Fruit fly (Drosophila melanogaster) whole organism, embryonic: ENCODE data around the gene TrpRS.
A peak's percentile ranks its signal among the peaks of the same experiment; 100 is the strongest.

Experiments
- Bgb ChIP-seq: fragments of 200-800 bp; sonication (Bioruptor generic); IDR thresholded peaks from 2 replicates; pipeline ENCODE4 v1.3.6; 2022; ENCODE audit warnings: missing biosample characterization, missing genetic modification characterization; ENCODE audit not compliant: partially characterized antibody
- Blimp-1 ChIP-seq: fragments of 200-800 bp; sonication (Bioruptor generic); optimal IDR thresholded peaks from 3 replicates; lab custom pipeline; 2018; ENCODE audit warnings: missing biosample characterization, missing genetic modification characterization, mild to moderate bottlenecking, moderate library complexity, missing genetic modification reagents
- CG10267 ChIP-seq: fragments of 200-800 bp; sonication (Bioruptor generic); optimal IDR thresholded peaks from 2 replicates; lab custom pipeline; 2018; ENCODE audit warnings: missing biosample characterization, mild to moderate bottlenecking, missing genetic modification characterization, moderate library complexity
- CG10979 ChIP-seq: fragments of 200-800 bp; sonication (Bioruptor generic); optimal IDR thresholded peaks from 2 replicates; lab custom pipeline; 2018; ENCODE audit warnings: missing biosample characterization, mild to moderate bottlenecking, missing genetic modification characterization, moderate library complexity
- CG12769 ChIP-seq: fragments of 200-800 bp; sonication (Bioruptor generic); optimal IDR thresholded peaks from 2 replicates; lab custom pipeline; 2019; ENCODE audit warnings: missing biosample characterization, mild to moderate bottlenecking, missing genetic modification characterization, moderate library complexity
- CG15073 ChIP-seq: fragments of 200-800 bp; sonication (Bioruptor generic); optimal IDR thresholded peaks from 2 replicates; lab custom pipeline; 2016; ENCODE audit warnings: missing biosample characterization, missing genetic modification characterization
- CG1529 ChIP-seq: fragments of 200-800 bp; sonication (Bioruptor generic); optimal IDR thresholded peaks from 3 replicates; lab custom pipeline; 2018; ENCODE audit warnings: missing biosample characterization, missing genetic modification characterization
- CG1603 ChIP-seq: fragments of 200-800 bp; sonication (Bioruptor generic); optimal IDR thresholded peaks from 2 replicates; lab custom pipeline; 2019; ENCODE audit warnings: missing biosample characterization, mild to moderate bottlenecking, missing genetic modification characterization, moderate library complexity
- CG17328 ChIP-seq: fragments of 200-800 bp; sonication (Bioruptor generic); IDR thresholded peaks from 2 replicates; pipeline ENCODE4 v1.3.6; 2022; ENCODE audit warnings: missing biosample characterization, missing genetic modification characterization
- CG17359 ChIP-seq: fragments of 200-800 bp; sonication (Bioruptor generic); optimal IDR thresholded peaks from 3 replicates; lab custom pipeline; 2018; ENCODE audit warnings: missing biosample characterization, mild to moderate bottlenecking, missing genetic modification characterization, moderate library complexity
- CG17829 ChIP-seq: fragments of 200-800 bp; optimal IDR thresholded peaks from 2 replicates; lab custom pipeline; 2019; ENCODE audit warnings: missing biosample characterization, mild to moderate bottlenecking, missing genetic modification characterization, moderate library complexity
- CG2875 ChIP-seq: fragments of 200-800 bp; sonication (Bioruptor generic); optimal IDR thresholded peaks from 2 replicates; lab custom pipeline; 2017; ENCODE audit warnings: missing biosample characterization, mild to moderate bottlenecking, missing genetic modification characterization, missing genetic modification reagents
- CG30431 ChIP-seq: fragments of 200-800 bp; sonication (Bioruptor generic); optimal IDR thresholded peaks from 2 replicates; lab custom pipeline; 2017; ENCODE audit warnings: missing biosample characterization, missing genetic modification characterization
- CG31224 ChIP-seq: fragments of 200-800 bp; sonication (Bioruptor generic); IDR thresholded peaks from 2 replicates; pipeline ENCODE4 v1.3.6; 2022; ENCODE audit warnings: missing biosample characterization, missing genetic modification characterization
- CG32532 ChIP-seq: fragments of 200-800 bp; sonication (Bioruptor generic); IDR thresholded peaks from 2 replicates; pipeline ENCODE4 v1.3.6; 2022; ENCODE audit warnings: missing biosample characterization, missing genetic modification characterization
- CG32767 ChIP-seq: fragments of 200-800 bp; sonication (Bioruptor generic); IDR thresholded peaks from 2 replicates; pipeline ENCODE4 v1.3.6; 2022; ENCODE audit warnings: missing biosample characterization, missing genetic modification characterization
- CG3847 ChIP-seq: fragments of 200-800 bp; sonication (Bioruptor generic); IDR thresholded peaks from 2 replicates; pipeline ENCODE4 v1.3.6; 2022; ENCODE audit warnings: missing biosample characterization, missing genetic modification characterization
- CG4360 ChIP-seq: fragments of 200-800 bp; sonication (Bioruptor generic); IDR thresholded peaks from 2 replicates; pipeline ENCODE4 v1.3.6; 2022; ENCODE audit warnings: missing biosample characterization, missing genetic modification characterization
- CG4820 ChIP-seq: fragments of 200-800 bp; sonication (Bioruptor generic); optimal IDR thresholded peaks from 3 replicates; lab custom pipeline; 2016; ENCODE audit warnings: missing biosample characterization, missing genetic modification characterization
- CG8924 ChIP-seq: fragments of 200-800 bp; optimal IDR thresholded peaks from 3 replicates; lab custom pipeline; 2019; ENCODE audit warnings: missing biosample characterization, mild to moderate bottlenecking, missing genetic modification characterization, moderate library complexity
- CG9215 ChIP-seq: fragments of 200-800 bp; sonication (Bioruptor generic); IDR thresholded peaks from 2 replicates; pipeline ENCODE4 v1.3.6; 2022; ENCODE audit warnings: missing biosample characterization, missing genetic modification characterization
- Chrac-16 ChIP-seq: fragments of 200-800 bp; sonication (Bioruptor generic); optimal IDR thresholded peaks from 3 replicates; lab custom pipeline; 2016; ENCODE audit warnings: missing biosample characterization, missing genetic modification characterization
- D ChIP-seq, 2 experiments: fragments of 200-800 bp in 1 of 2; fragments of >200 bp in 1 of 2; sonication (Bioruptor generic) in 1 of 2; optimal IDR thresholded peaks; 2 replicates in 1 of 2; 3 replicates in 1 of 2; lab custom pipeline; 2017; ENCODE audit warnings: mild to moderate bottlenecking in 1 of 2, missing biosample characterization in 1 of 2, missing genetic modification characterization in 1 of 2, missing genetic modification reagents in 1 of 2
- Dp ChIP-seq: fragments of 200-800 bp; sonication (Bioruptor generic); optimal IDR thresholded peaks from 2 replicates; lab custom pipeline; 2018; ENCODE audit warnings: missing biosample characterization, mild to moderate bottlenecking, missing genetic modification characterization, moderate library complexity
- E2f1 ChIP-seq: fragments of 200-800 bp; sonication (Bioruptor generic); IDR thresholded peaks from 2 replicates; pipeline ENCODE4 v1.3.6; 2022; ENCODE audit warnings: missing biosample characterization, missing genetic modification characterization
- Fer3 ChIP-seq: fragments of 200-800 bp; sonication (Bioruptor generic); optimal IDR thresholded peaks from 2 replicates; lab custom pipeline; 2018; ENCODE audit warnings: missing biosample characterization, mild to moderate bottlenecking, missing genetic modification characterization, moderate library complexity
- Mes4 ChIP-seq: fragments of 200-800 bp; sonication (Bioruptor generic); optimal IDR thresholded peaks from 2 replicates; lab custom pipeline; 2016; ENCODE audit warnings: missing biosample characterization, missing genetic modification characterization
- Mrtf ChIP-seq: fragments of 200-800 bp; sonication (Bioruptor generic); IDR thresholded peaks from 3 replicates; pipeline ENCODE4 v1.3.6; 2022; ENCODE audit warnings: missing biosample characterization, missing genetic modification characterization
- Pdp1 ChIP-seq, 2 experiments: fragments of 200-800 bp; sonication (Bioruptor generic); optimal IDR thresholded peaks; 3 replicates each; lab custom pipeline; 2016; ENCODE audit warnings: missing biosample characterization in 2 of 2, missing genetic modification characterization in 2 of 2, mild to moderate bottlenecking in 1 of 2, moderate library complexity in 1 of 2
- Poxn ChIP-seq: fragments of 200-800 bp; sonication (Bioruptor generic); IDR thresholded peaks from 2 replicates; pipeline ENCODE4 v1.3.6; 2022; ENCODE audit warnings: missing biosample characterization, missing genetic modification characterization
- Rfx ChIP-seq: fragments of 200-800 bp; sonication (Bioruptor generic); IDR thresholded peaks from 2 replicates; pipeline ENCODE4 v1.3.6; 2022; ENCODE audit warnings: missing biosample characterization, missing genetic modification characterization
- Ssrp ChIP-seq: fragments of 200-800 bp; sonication (Bioruptor generic); optimal IDR thresholded peaks from 2 replicates; lab custom pipeline; 2018; ENCODE audit warnings: missing biosample characterization, mild to moderate bottlenecking, missing genetic modification characterization, moderate library complexity
- Tbp ChIP-seq: fragments of >200 bp; optimal IDR thresholded peaks from 2 replicates; lab custom pipeline; 2018; ENCODE audit warnings: missing biosample characterization, missing genetic modification characterization
- ap ChIP-seq: fragments of 200-800 bp; sonication (Bioruptor generic); IDR thresholded peaks from 2 replicates; pipeline ENCODE4 v1.3.6; 2022; ENCODE audit warnings: missing biosample characterization, missing genetic modification characterization
- ara ChIP-seq: fragments of 200-800 bp; sonication (Bioruptor generic); IDR thresholded peaks from 2 replicates; pipeline ENCODE4 v1.3.6; 2022; ENCODE audit warnings: missing biosample characterization, missing genetic modification characterization
- chif ChIP-seq, 2 experiments: fragments of 200-800 bp; sonication (Bioruptor generic); optimal IDR thresholded peaks; 3 replicates each; lab custom pipeline; 2016; ENCODE audit warnings: missing biosample characterization in 2 of 2, missing genetic modification characterization in 2 of 2
- cwo ChIP-seq: fragments of 200-800 bp; sonication (Bioruptor generic); optimal IDR thresholded peaks from 3 replicates; lab custom pipeline; 2017; ENCODE audit warnings: missing biosample characterization, missing genetic modification characterization, mild to moderate bottlenecking, moderate library complexity, missing genetic modification reagents
- disco-r ChIP-seq: fragments of 200-800 bp; sonication (Bioruptor generic); optimal IDR thresholded peaks from 2 replicates; lab custom pipeline; 2016; ENCODE audit warnings: missing biosample characterization, missing genetic modification characterization
- dmrt11E ChIP-seq: fragments of 200-800 bp; sonication (Bioruptor generic); optimal IDR thresholded peaks from 3 replicates; lab custom pipeline; 2018; ENCODE audit warnings: missing biosample characterization, mild to moderate bottlenecking, missing genetic modification characterization, moderate library complexity
- dysf ChIP-seq: fragments of 200-800 bp; sonication (Bioruptor generic); IDR thresholded peaks from 3 replicates; pipeline ENCODE4 v1.3.6; 2022; ENCODE audit warnings: missing biosample characterization, missing genetic modification characterization
- fru ChIP-seq: fragments of >200 bp; optimal IDR thresholded peaks from 2 replicates; lab custom pipeline; 2017
- gce ChIP-seq: fragments of 200-800 bp; sonication (Bioruptor generic); IDR thresholded peaks from 3 replicates; pipeline ENCODE4 v1.3.6; 2022; ENCODE audit warnings: missing biosample characterization, missing genetic modification characterization
- lola ChIP-seq, 3 experiments: fragments of >200 bp in 2 of 3; fragments of 200-800 bp in 1 of 3; sonication (Bioruptor generic) in 1 of 3; optimal IDR thresholded peaks; 2 replicates each; lab custom pipeline; 2017 to 2019; ENCODE audit warnings: missing biosample characterization in 3 of 3, missing genetic modification characterization in 3 of 3, mild to moderate bottlenecking in 1 of 3, moderate library complexity in 1 of 3
- otp ChIP-seq: fragments of 200-800 bp; sonication (Bioruptor generic); IDR thresholded peaks from 3 replicates; pipeline ENCODE4, ENCODE4 v1.3.6; 2022; ENCODE audit warnings: missing biosample characterization, missing genetic modification characterization
- p53 ChIP-seq: fragments of 200-800 bp; sonication (Bioruptor generic); optimal IDR thresholded peaks from 2 replicates; lab custom pipeline; 2016; ENCODE audit warnings: missing biosample characterization, missing genetic modification characterization
- prd ChIP-seq, 3 experiments: fragments of >200 bp in 2 of 3; fragments of 200-800 bp in 1 of 3; sonication (Bioruptor generic) in 1 of 3; optimal IDR thresholded peaks in 2 of 3; IDR thresholded peaks in 1 of 3; 2 replicates in 2 of 3; 3 replicates in 1 of 3; pipeline versions ENCODE4 v1.3.6 to Lab custom; 2017 to 2022; ENCODE audit warnings: missing biosample characterization in 1 of 3, missing genetic modification characterization in 1 of 3
- ranshi ChIP-seq: fragments of 200-800 bp; sonication (Bioruptor generic); IDR thresholded peaks from 2 replicates; pipeline ENCODE4 v1.3.6; 2022; ENCODE audit warnings: missing biosample characterization, missing genetic modification characterization
- tgo ChIP-seq: fragments of 200-800 bp; sonication (Bioruptor generic); IDR thresholded peaks from 3 replicates; pipeline ENCODE4 v1.3.6; 2022; ENCODE audit warnings: missing biosample characterization, missing genetic modification characterization
- vvl ChIP-seq: fragments of 200-800 bp; sonication (Bioruptor generic); IDR thresholded peaks from 2 replicates; pipeline ENCODE4 v1.3.6; 2022; ENCODE audit warnings: missing biosample characterization, missing genetic modification characterization

TrpRS gene

DNA sequence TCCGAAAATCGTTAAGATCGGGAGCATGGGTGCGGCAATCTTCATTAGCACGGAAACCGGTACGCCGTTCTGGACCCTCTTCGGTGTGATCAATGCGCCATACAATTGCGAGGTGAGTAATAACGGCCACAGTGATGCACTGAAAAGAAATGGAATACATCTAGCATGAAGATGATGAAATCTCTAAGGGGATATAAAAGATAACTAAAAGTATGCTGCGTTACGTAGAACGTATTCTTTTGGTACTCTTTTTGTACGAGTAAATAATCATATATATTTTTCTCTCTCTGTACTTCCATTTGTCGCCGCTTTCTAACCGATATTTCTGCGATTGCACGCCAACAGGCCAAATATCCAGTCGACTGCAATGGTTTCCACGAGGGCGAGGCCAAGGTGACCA is 15.8 kb downstream of the TrpRS start (continued):
- TF ChIP-seq prd (optimal IDR thresholded peaks at IDR 0.05; lab: Kevin White, UChicago), result no peak
- TF ChIP-seq prd (GFP tag; IDR thresholded peaks at IDR 0.05; lab: Robert Waterston, UW), result peak; percentile 66
- TF ChIP-seq CG4360 (GFP tag; lab: Robert Waterston, UW), result 0 out of 2 replicates have a peak, but pooled peaks have one; percentile 11
- TF ChIP-seq Blimp-1 (GFP tag; lab: Kevin White, UChicago), result peak; percentile 40
- peak; percentile 46 for TF ChIP-seq CG10979 (tag; lab: Kevin White, UChicago)
- peak; percentile 35 for TF ChIP-seq CG30431
- TF ChIP-seq CG31224 (GFP tag; lab: Robert Waterston, UW), result 0 out of 2 replicates have a peak, but pooled peaks have one; percentile 7
- TF ChIP-seq otp (GFP tag; lab: Robert Waterston, UW), result peak; percentile 41; the same call in 1 of the 3 replicates
- TF ChIP-seq gce (GFP tag; lab: Robert Waterston, UW), result peak; percentile 36; the same call in 1 of the 3 replicates
- peak in 1 of 2 experiments; percentile 29 for TF ChIP-seq Pdp1 (GFP tag; optimal IDR thresholded peaks at IDR 0.05; lab: Kevin White, UChicago)
- TF ChIP-seq D (optimal IDR thresholded peaks at IDR 0.05; lab: Kevin White, UChicago), result no peak
- TF ChIP-seq D (GFP tag; optimal IDR thresholded peaks at IDR 0.05; lab: Kevin White, UChicago), result no peak
- TF ChIP-seq ap (GFP tag; lab: Robert Waterston, UW), result peak; percentile 39
- peak; percentile 59; the same call in 1 of the 2 replicates for TF ChIP-seq ara (GFP tag; lab: Robert Waterston, UW)
- TF ChIP-seq CG2875, result peak; percentile 27
- no peak for TF ChIP-seq Fer3
- peak; percentile 70 for TF ChIP-seq CG17328 (GFP tag; lab: Robert Waterston, UW)
- no peak for TF ChIP-seq Bgb (GFP tag; lab: Robert Waterston, UW)
- 0 out of 3 replicates have a peak, but pooled peaks have one; percentile 33 for TF ChIP-seq dysf (GFP tag; lab: Robert Waterston, UW)
- no peak for TF ChIP-seq Mrtf (GFP tag; lab: Robert Waterston, UW)
- TF ChIP-seq CG15073 (GFP tag; lab: Kevin White, UChicago), result no peak
- TF ChIP-seq Rfx (GFP tag; lab: Robert Waterston, UW), result 0 out of 2 replicates have a peak, but pooled peaks have one; percentile 22
- 0 out of 2 replicates have a peak, but pooled peaks have one; percentile 17 for TF ChIP-seq CG32767 (GFP tag; lab: Robert Waterston, UW)
- no peak for TF ChIP-seq Poxn (GFP tag; lab: Robert Waterston, UW)
- peak; percentile 39 for TF ChIP-seq CG17829 (tag; lab: Kevin White, UChicago)
- TF ChIP-seq CG10267 (tag; lab: Kevin White, UChicago), result peak; percentile 6
- TF ChIP-seq CG1529, result no peak
- peak; percentile 46 for TF ChIP-seq CG17359 (tag; lab: Kevin White, UChicago)
- TF ChIP-seq dmrt11E (tag; lab: Kevin White, UChicago), result peak; percentile 51
- peak; percentile 42; the same call in 1 of the 2 replicates for TF ChIP-seq ranshi
- TF ChIP-seq vvl (GFP tag; lab: Robert Waterston, UW), result peak; percentile 52
- no peak for TF ChIP-seq Dp (GFP tag; lab: Kevin White, UChicago)
- peak; percentile 22 for TF ChIP-seq CG4820 (GFP tag; lab: Kevin White, UChicago)
- peak in 1 of 3 experiments; percentile 33 for TF ChIP-seq lola (GFP tag; optimal IDR thresholded peaks at IDR 0.05; lab: Kevin White, UChicago)
- TF ChIP-seq CG12769 (tag; lab: Kevin White, UChicago), result no peak
- no peak for TF ChIP-seq cwo
- peak; percentile 36; the same call in 1 of the 2 replicates for TF ChIP-seq CG3847 (GFP tag; lab: Robert Waterston, UW)
- peak in 1 of 2 experiments; percentile 23 for TF ChIP-seq chif (GFP tag; optimal IDR thresholded peaks at IDR 0.05; lab: Kevin White, UChicago)
- TF ChIP-seq disco-r (GFP tag; lab: Kevin White, UChicago), result no peak
- TF ChIP-seq CG9215 (GFP tag; lab: Robert Waterston, UW), result 0 out of 2 replicates have a peak, but pooled peaks have one; percentile 14
- TF ChIP-seq Mes4 (GFP tag; lab: Kevin White, UChicago), result no peak
- TF ChIP-seq E2f1, result peak; percentile 35; the same call in 1 of the 2 replicates
- TF ChIP-seq p53 (GFP tag; lab: Kevin White, UChicago), result no peak
- TF ChIP-seq CG8924 (tag; lab: Kevin White, UChicago), result peak; percentile 11
- no peak for TF ChIP-seq fru (lab: Kevin White, UChicago)
- peak; percentile 42 for TF ChIP-seq Ssrp (tag; lab: Kevin White, UChicago)
- TF ChIP-seq tgo (GFP tag; lab: Robert Waterston, UW), result peak; percentile 24; the same call in 1 of the 3 replicates
- TF ChIP-seq Tbp (GFP tag; lab: Kevin White, UChicago), result no peak
- TF ChIP-seq CG32532 (GFP tag; lab: Robert Waterston, UW), result 0 out of 2 replicates have a peak, but pooled peaks have one; percentile 20
- TF ChIP-seq CG1603 (tag; lab: Kevin White, UChicago), result peak; percentile 54
- peak; percentile 18 for TF ChIP-seq Chrac-16 (GFP tag; lab: Kevin White, UChicago)
